Fruit fly (Drosophila melanogaster) whole organism, pupa: ENCODE data around the gene CG32544.

Source experiments
- CG15710 ChIP-seq: fragments of 200-800 bp; sonication (Bioruptor generic); optimal IDR thresholded peaks from 2 replicates; lab custom pipeline; 2018; ENCODE audit warnings: missing biosample characterization, mild to moderate bottlenecking, missing genetic modification characterization, moderate library complexity
- CG8159 ChIP-seq: fragments of 200-800 bp; sonication (Bioruptor generic); optimal IDR thresholded peaks from 3 replicates; lab custom pipeline; 2018; ENCODE audit warnings: missing biosample characterization, mild to moderate bottlenecking, missing genetic modification characterization, moderate library complexity
- CG8301 ChIP-seq: fragments of 200-800 bp; sonication (Bioruptor generic); optimal IDR thresholded peaks from 2 replicates; lab custom pipeline; 2018; ENCODE audit warnings: missing biosample characterization, mild to moderate bottlenecking, missing genetic modification characterization
- EcR ChIP-seq: fragments of 200-800 bp; sonication (Bioruptor generic); optimal IDR thresholded peaks from 3 replicates; lab custom pipeline; 2019; ENCODE audit warnings: missing biosample characterization, missing genetic modification characterization, mild to moderate bottlenecking, moderate library complexity, missing genetic modification reagents
- Pif1A ChIP-seq: fragments of 200-800 bp; sonication (Bioruptor generic); optimal IDR thresholded peaks from 3 replicates; lab custom pipeline; 2016; ENCODE audit warnings: missing biosample characterization, missing genetic modification characterization
- rn ChIP-seq: fragments of 200-800 bp; sonication (Bioruptor generic); IDR thresholded peaks from 2 replicates; pipeline ENCODE4 v1.3.6; 2022; ENCODE audit warnings: missing biosample characterization, missing genetic modification characterization

DNA sequence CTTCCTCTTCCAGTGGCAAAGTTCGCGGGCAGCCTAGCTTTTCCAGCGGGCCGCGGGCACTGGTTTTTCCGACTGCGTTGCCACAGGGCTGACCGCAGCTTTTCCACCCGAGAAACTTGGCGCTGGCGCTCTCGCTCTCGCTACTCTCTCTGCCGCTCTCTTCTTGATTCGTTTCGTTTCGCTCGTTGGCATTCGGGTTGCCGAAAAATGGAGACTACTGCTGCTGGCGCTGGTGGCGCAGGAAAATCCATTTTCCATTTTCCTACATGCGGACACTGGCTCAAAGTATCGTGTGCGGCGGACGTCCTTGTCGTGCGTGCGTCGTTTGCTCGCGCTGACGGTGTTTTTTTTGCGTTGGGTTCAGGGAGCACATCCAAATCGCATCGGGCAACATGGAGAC is 47.0 kb upstream of the CG32544 start, which contains the start of gene CG42450:
- TF ChIP-seq Pif1A (GFP tag; lab: Kevin White, UChicago) (no peak), CG15710 (no peak), rn (no peak), EcR (GFP tag; lab: Kevin White, UChicago) (no peak), CG8159 (tag; lab: Kevin White, UChicago) (no peak), CG8301 (tag; lab: Kevin White, UChicago) (no peak)
